Worm (Caenorhabditis elegans) whole organism, L4/young adult: ENCODE data around the gene C46C11.3.

Experiments used
- W03F9.2 ChIP-seq: fragments of 150-350 bp; optimal IDR thresholded peaks from 2 replicates; lab custom pipeline; 2014; ENCODE audit warnings: missing biosample characterization, missing genetic modification characterization
- dao-5 ChIP-seq: sonication (generic microtip); optimal IDR thresholded peaks from 2 replicates; lab custom pipeline; 2016; ENCODE audit warnings: missing genotype, missing genetic modification characterization, moderate library complexity, missing compliant biosample characterization
- him-1 ChIP-seq: sonication (generic microtip); optimal IDR thresholded peaks from 2 replicates; lab custom pipeline; 2016; ENCODE audit warnings: missing genotype, missing genetic modification reagents, missing genetic modification characterization, missing compliant biosample characterization

DNA sequence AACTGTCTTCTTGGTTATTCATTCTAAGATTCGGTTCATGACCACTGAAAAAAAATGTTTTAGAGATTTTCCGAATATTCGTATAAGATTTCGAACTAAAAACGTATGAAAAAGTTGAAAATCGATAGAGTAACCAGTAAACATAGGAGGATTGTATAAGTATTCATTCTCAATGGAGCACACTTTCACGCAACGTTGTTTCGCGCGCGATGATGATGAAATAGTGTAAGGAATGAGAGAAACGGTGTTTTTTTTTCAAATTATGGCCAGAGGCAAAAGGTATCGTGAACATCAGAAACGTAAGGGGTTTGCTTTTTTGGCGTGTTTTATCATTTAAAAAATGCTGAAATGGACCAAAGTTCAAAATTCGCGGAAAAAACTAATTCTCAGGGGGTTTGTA, 2.5 kb upstream of the C46C11.3 start, which contains the start of gene pqn-65:
- TF ChIP-seq him-1 (tag; lab: Kevin White, UChicago), result no peak
- TF ChIP-seq dao-5, result no peak
- TF ChIP-seq W03F9.2 (tag; lab: Kevin White, UChicago), result no peak
